Worm (Caenorhabditis elegans) whole organism, L2 larva: ENCODE results near the gene R10F2.6.

Experiments
- crh-2 ChIP-seq: sonication (generic microtip); optimal IDR thresholded peaks from 2 replicates; lab custom pipeline; 2017; ENCODE audit warnings: missing biosample characterization, missing genetic modification characterization
- dmd-4 ChIP-seq: sonication (generic microtip); optimal IDR thresholded peaks from 2 replicates; lab custom pipeline; 2017; ENCODE audit warnings: missing biosample characterization, missing genetic modification characterization
- egl-27 ChIP-seq: sonication (generic microtip); optimal IDR thresholded peaks from 3 replicates; lab custom pipeline; 2017; ENCODE audit warnings: missing biosample characterization, missing genetic modification reagents, missing genetic modification characterization
- lin-11 ChIP-seq: fragments of 150-350 bp; sonication (generic microtip); optimal IDR thresholded peaks from 2 replicates; lab custom pipeline; 2014; ENCODE audit warnings: missing biosample characterization, missing genetic modification characterization, inconsistent platforms, mixed read lengths
- mab-5 ChIP-seq: fragments of 150-350 bp; optimal IDR thresholded peaks from 2 replicates; lab custom pipeline; 2014; ENCODE audit warnings: missing biosample characterization, missing genetic modification characterization
- nhr-12 ChIP-seq: fragments of 150-350 bp; optimal IDR thresholded peaks from 2 replicates; lab custom pipeline; 2014; ENCODE audit warnings: missing biosample characterization, missing genetic modification characterization
- sma-3 ChIP-seq: sonication (generic microtip); optimal IDR thresholded peaks from 2 replicates; lab custom pipeline; 2016; ENCODE audit warnings: missing genetic modification reagents, missing genetic modification characterization, missing compliant biosample characterization

DNA sequence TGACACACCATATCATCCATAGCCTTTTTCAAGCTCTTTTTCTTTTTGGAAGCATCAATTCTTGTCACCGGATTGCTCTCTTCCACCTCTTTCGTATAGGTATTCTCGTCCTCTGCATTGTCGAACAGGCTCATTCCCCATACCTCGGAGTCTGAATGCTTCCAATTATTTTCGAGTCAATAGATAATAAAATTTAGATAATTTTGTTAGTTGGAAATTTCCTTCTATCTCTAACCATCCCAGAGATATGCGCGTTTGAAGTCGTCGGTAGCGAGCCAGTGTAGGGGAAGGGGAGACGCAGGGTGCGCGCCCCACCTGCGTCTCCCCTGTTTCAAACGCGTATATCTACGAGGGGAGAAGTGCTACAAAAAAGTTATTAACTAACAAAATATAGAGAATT is 23.0 kb downstream of the R10F2.6 start:
- TF ChIP-seq egl-27 (tag; lab: Kevin White, UChicago): no peak
- no peak for TF ChIP-seq sma-3 (GFP tag; lab: Kevin White, UChicago)
- TF ChIP-seq dmd-4 (tag; lab: Kevin White, UChicago): no peak
- no peak for TF ChIP-seq lin-11 (tag; lab: Kevin White, UChicago)
- no peak for TF ChIP-seq mab-5
- no peak for TF ChIP-seq nhr-12
- no peak for TF ChIP-seq crh-2 (tag; lab: Kevin White, UChicago)
